Worm (Caenorhabditis elegans) whole organism, young adult: ENCODE results near the gene F43C11.7.

Experiments used
- nhr-27 ChIP-seq: fragments of 200-800 bp; sonication (Bioruptor generic); optimal IDR thresholded peaks from 2 replicates; lab custom pipeline; 2018; ENCODE audit warnings: mild to moderate bottlenecking, missing genetic modification characterization, moderate library complexity, missing compliant biosample characterization
- zfh-2 ChIP-seq: fragments of 200-800 bp; sonication (Bioruptor generic); conservative IDR thresholded peaks from 2 replicates; pipeline ENCODE4 v1.3.6; 2022; ENCODE audit warnings: missing genetic modification reagents, missing genetic modification characterization, missing compliant biosample characterization

- TF ChIP-seq nhr-27 (tag; lab: Kevin White, UChicago), result no peak
- no peak for TF ChIP-seq zfh-2
Observed at ce11 chrII:2332220-2332619, 3.5 kb upstream of the F43C11.7 start, which contains the start of gene F43C11.8.
